Worm (Caenorhabditis elegans): ENCODE data around the gene F31D5.6.

The F31D5.6 gene

ce11 chrII:4211113-4211512 lies 1.6 kb downstream of the F31D5.6 start, which contains the start of gene F31D5.7:
Gene F31D5.7 (plus strand): TSS chrII:4211413.
- no peak for TF ChIP-seq elt-1 (tag; optimal IDR thresholded peaks at IDR 0.05; ENCODE audit: borderline replicate concordance, insufficient read depth)
- no peak for TF ChIP-seq unc-62 (GFP tag; optimal IDR thresholded peaks at IDR 0.05)
- TF ChIP-seq hlh-1 (tag; optimal IDR thresholded peaks at IDR 0.05): no peak
- TF ChIP-seq nhr-28 (tag; optimal IDR thresholded peaks at IDR 0.05): no peak
- TF ChIP-seq blmp-1 (tag; optimal IDR thresholded peaks at IDR 0.05): no peak
- no peak for TF ChIP-seq ceh-43 (GFP tag; optimal IDR thresholded peaks at IDR 0.05)
- no peak for TF ChIP-seq mep-1 (tag; optimal IDR thresholded peaks at IDR 0.05)
- TF ChIP-seq flh-1 (GFP tag; optimal IDR thresholded peaks at IDR 0.05): no peak
- no peak for TF ChIP-seq sem-2 (GFP tag; optimal IDR thresholded peaks at IDR 0.05)
- no peak for TF ChIP-seq ces-1 (GFP tag; optimal IDR thresholded peaks at IDR 0.05)
- TF ChIP-seq mab-5 (tag; optimal IDR thresholded peaks at IDR 0.05): no peak
- no peak for TF ChIP-seq ceh-83 (GFP tag; optimal IDR thresholded peaks at IDR 0.05)
- no peak for TF ChIP-seq nhr-76 (tag; optimal IDR thresholded peaks at IDR 0.05)
- no peak for TF ChIP-seq lsy-2 (tag; optimal IDR thresholded peaks at IDR 0.05)

ce11 chrII:4215318-4215717 lies 5.8 kb downstream of the F31D5.6 start, which contains the start of gene F31D5.2:
Gene F31D5.2 (plus strand): TSS chrII:4215618.
- no peak for TF ChIP-seq elt-1 (tag; optimal IDR thresholded peaks at IDR 0.05; ENCODE audit: borderline replicate concordance, insufficient read depth)
- no peak for TF ChIP-seq lsy-2 (tag; optimal IDR thresholded peaks at IDR 0.05)
- TF ChIP-seq unc-62 (GFP tag; optimal IDR thresholded peaks at IDR 0.05): no peak
- TF ChIP-seq zip-8 (tag; optimal IDR thresholded peaks at IDR 0.05): no peak
- no peak for TF ChIP-seq unc-39 (tag; optimal IDR thresholded peaks at IDR 0.05)
- TF ChIP-seq sptf-1 (tag; optimal IDR thresholded peaks at IDR 0.05): no peak
- no peak for TF ChIP-seq ceh-39 (tag; optimal IDR thresholded peaks at IDR 0.05)
- TF ChIP-seq M03D4.4 (tag; optimal IDR thresholded peaks at IDR 0.05): no peak

DNA sequence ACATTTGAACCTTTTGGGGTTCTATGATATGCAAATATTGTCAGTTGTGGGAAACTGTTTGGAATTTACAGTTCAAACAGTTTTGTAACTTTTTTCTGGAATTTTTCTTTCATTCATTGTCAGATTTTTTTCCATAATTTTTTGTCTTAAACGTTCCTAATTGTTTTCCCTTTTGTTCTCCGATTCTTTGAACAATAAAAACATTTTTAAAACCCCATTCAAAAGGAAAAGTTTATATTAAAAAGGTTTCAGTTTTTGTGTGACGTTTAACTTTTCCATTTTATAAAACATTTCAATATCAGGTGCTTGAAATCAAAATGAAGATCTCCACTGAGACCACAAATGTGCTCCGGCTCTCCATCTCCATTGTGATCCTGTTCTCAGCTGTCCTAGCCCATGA lies 9.6 kb downstream of the F31D5.6 start, which contains the start of gene F31D5.1:
F31D5.1 (plus strand) TSS at position 301 of the 400 bp plus-strand sequence.
- no peak for TF ChIP-seq cnd-1 (tag; optimal IDR thresholded peaks at IDR 0.05)
- TF ChIP-seq hlh-1 (tag; optimal IDR thresholded peaks at IDR 0.05): no peak
- TF ChIP-seq elt-3 (tag; optimal IDR thresholded peaks at IDR 0.05): no peak
- no peak for TF ChIP-seq nhr-237 (tag; optimal IDR thresholded peaks at IDR 0.05)
- no peak for TF ChIP-seq mep-1 (tag; optimal IDR thresholded peaks at IDR 0.05)
- TF ChIP-seq ceh-39 (tag; optimal IDR thresholded peaks at IDR 0.05): no peak
- no peak for TF ChIP-seq bed-3 (GFP tag; optimal IDR thresholded peaks at IDR 0.05)
- TF ChIP-seq snpc-4 (tag; optimal IDR thresholded peaks at IDR 0.05): no peak

DNA sequence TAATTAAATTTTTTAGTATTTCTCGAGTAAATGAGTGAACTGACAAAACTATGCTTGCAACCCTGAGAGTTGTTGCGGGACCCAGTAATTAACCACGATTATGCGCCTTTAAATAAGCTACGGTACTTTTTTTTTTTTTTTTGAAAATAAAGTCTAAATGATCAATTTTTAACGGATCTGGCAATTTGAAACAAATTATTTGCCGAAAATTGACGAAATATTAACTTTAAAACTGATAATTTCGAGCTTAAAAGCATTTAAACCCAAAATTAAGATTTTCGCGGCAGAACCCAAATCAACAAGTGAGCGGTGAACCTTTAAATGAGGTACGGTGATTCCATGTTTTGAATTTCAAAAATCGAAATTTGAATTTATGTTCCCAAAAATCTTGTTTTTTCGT lies 13.0 kb downstream of the F31D5.6 start:
- TF ChIP-seq snpc-4 (tag; optimal IDR thresholded peaks at IDR 0.05): no peak
- TF ChIP-seq flh-1 (GFP tag; optimal IDR thresholded peaks at IDR 0.05): no peak
- no peak for TF ChIP-seq lsy-2 (tag; optimal IDR thresholded peaks at IDR 0.05)
- no peak for TF ChIP-seq unc-39 (tag; optimal IDR thresholded peaks at IDR 0.05)
- TF ChIP-seq ces-1 (GFP tag; optimal IDR thresholded peaks at IDR 0.05): no peak

ce11 chrII:4222983-4223382 lies 13.5 kb downstream of the F31D5.6 start, which contains the start of gene C16A11.5:
Gene C16A11.5 (plus strand): TSS chrII:4223305.
- TF ChIP-seq lin-32 (GFP tag; optimal IDR thresholded peaks at IDR 0.05) (no peak), elt-3 (tag; optimal IDR thresholded peaks at IDR 0.05) (no peak)

- TF ChIP-seq nhr-28 (tag; optimal IDR thresholded peaks at IDR 0.05) (no peak), lin-13 (tag; optimal IDR thresholded peaks at IDR 0.05) (no peak), elt-1 (tag; optimal IDR thresholded peaks at IDR 0.05; ENCODE audit: borderline replicate concordance, insufficient read depth) (no peak), nhr-12 (tag; optimal IDR thresholded peaks at IDR 0.05) (no peak), flh-1 (GFP tag; optimal IDR thresholded peaks at IDR 0.05) (no peak), drap-1 (GFP tag; optimal IDR thresholded peaks at IDR 0.05) (no peak), lsy-2 (tag; optimal IDR thresholded peaks at IDR 0.05) (no peak), nhr-76 (tag; optimal IDR thresholded peaks at IDR 0.05) (no peak), pha-4 (tag; optimal IDR thresholded peaks at IDR 0.05) (no peak), nhr-2 (tag; optimal IDR thresholded peaks at IDR 0.05) (no peak), ceh-83 (GFP tag; optimal IDR thresholded peaks at IDR 0.05) (no peak), elt-3 (tag; optimal IDR thresholded peaks at IDR 0.05) (no peak), cnd-1 (tag; optimal IDR thresholded peaks at IDR 0.05) (no peak), ztf-11 (tag; optimal IDR thresholded peaks at IDR 0.05) (no peak)
Observed at ce11 chrII:4226598-4227096, 17.1 kb downstream of the F31D5.6 start, which contains the start of gene C16A11.4. Gene C16A11.4 (plus strand): TSS chrII:4227046.

Data from whole organism, mixed stage, embryonic.